Fruit fly (Drosophila melanogaster): ENCODE measurements around the gene Srp54.

The Srp54 gene

dm6 chr2L:9886086-9886485, 26.6 kb upstream of the Srp54 start, which contains the start of gene nAChRalpha6:
Gene nAChRalpha6 (minus strand): TSS chr2L:9886250.
- TF ChIP-seq CG6276 (GFP tag; optimal IDR thresholded peaks at IDR 0.05), result no peak
- no peak for TF ChIP-seq fd59A (GFP tag; optimal IDR thresholded peaks at IDR 0.05)
- no peak for TF ChIP-seq lz (GFP tag; optimal IDR thresholded peaks at IDR 0.05)
- TF ChIP-seq pdm3 (GFP tag; optimal IDR thresholded peaks at IDR 0.05), result no peak

dm6 chr2L:9887856-9888269, 24.8 kb upstream of the Srp54 start, which contains the start of gene Fkbp59:
Gene Fkbp59 (plus strand): TSS chr2L:9888005.
- TF ChIP-seq dsx (GFP tag; optimal IDR thresholded peaks at IDR 0.05; ENCODE audit: poor library complexity, severe bottlenecking) (no peak), CG6854 (GFP tag; optimal IDR thresholded peaks at IDR 0.05) (peak; percentile 13), fkh (GFP tag; optimal IDR thresholded peaks at IDR 0.05) (peak; percentile 34), Lpt (GFP tag; optimal IDR thresholded peaks at IDR 0.05) (no peak), acj6 (GFP tag; optimal IDR thresholded peaks at IDR 0.05) (no peak), CG3919 (GFP tag; optimal IDR thresholded peaks at IDR 0.05) (no peak), net (GFP tag; optimal IDR thresholded peaks at IDR 0.05) (no peak), Hr39 (GFP tag; optimal IDR thresholded peaks at IDR 0.05) (no peak), Ets96B (tag; optimal IDR thresholded peaks at IDR 0.05) (no peak), topi (GFP tag; optimal IDR thresholded peaks at IDR 0.05) (no peak), Eip75B (GFP tag; optimal IDR thresholded peaks at IDR 0.05) (no peak), eg (GFP tag; IDR thresholded peaks at IDR 0.05) (no peak), CG8632 (GFP tag; optimal IDR thresholded peaks at IDR 0.05) (no peak), Smox (GFP tag; optimal IDR thresholded peaks at IDR 0.05) (no peak), Gug (GFP tag; IDR thresholded peaks at IDR 0.05) (no peak), CG1621 (tag; optimal IDR thresholded peaks at IDR 0.05) (peak; percentile 68), CG10631 (GFP tag; optimal IDR thresholded peaks at IDR 0.05) (no peak), CG9139 (GFP tag; optimal IDR thresholded peaks at IDR 0.05) (no peak), esn (GFP tag; optimal IDR thresholded peaks at IDR 0.05) (no peak), CG32006 (GFP tag; optimal IDR thresholded peaks at IDR 0.05) (no peak)

dm6 chr2L:9890576-9890975, 22.1 kb upstream of the Srp54 start, which contains the start of the genes CG34183 and CG4537:
Gene CG34183 (minus strand): TSS chr2L:9890772.
Gene CG4537 (plus strand): TSS chr2L:9890885.
- peak; percentile 57 for TF ChIP-seq fkh (GFP tag; optimal IDR thresholded peaks at IDR 0.05)
- TF ChIP-seq esn (GFP tag; optimal IDR thresholded peaks at IDR 0.05), result peak; percentile 27
- no peak for TF ChIP-seq CG6854 (GFP tag; optimal IDR thresholded peaks at IDR 0.05)

dm6 chr2L:9893183-9893582, 19.5 kb upstream of the Srp54 start, which contains the start of gene mtDNA-helicase:
Gene mtDNA-helicase (minus strand): TSS chr2L:9893446.
- TF ChIP-seq CG6792 (GFP tag; optimal IDR thresholded peaks at IDR 0.05) (no peak), fkh (GFP tag; optimal IDR thresholded peaks at IDR 0.05) (peak; percentile 49)

DNA sequence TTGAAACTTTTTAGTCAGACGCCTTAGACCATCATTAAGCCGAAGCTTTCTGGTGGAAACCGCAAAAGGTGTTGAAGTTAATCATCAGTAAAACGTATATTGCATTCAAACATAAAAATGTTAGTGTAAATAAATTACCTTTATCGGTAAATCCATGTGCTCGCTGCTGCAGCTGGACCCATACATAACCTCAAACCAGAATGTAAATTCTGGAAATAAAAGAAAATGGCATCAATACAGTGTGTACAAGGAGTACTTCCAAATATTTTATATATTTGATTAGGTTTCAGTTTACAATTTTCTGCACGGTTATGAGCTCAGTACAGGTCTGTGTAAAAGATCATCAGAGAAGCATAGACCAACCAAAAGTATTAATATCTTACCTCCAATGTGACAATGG, 18.5 kb upstream of the Srp54 start:
- TF ChIP-seq topi (GFP tag; optimal IDR thresholded peaks at IDR 0.05), result no peak
- no peak for TF ChIP-seq CG3032 (tag; optimal IDR thresholded peaks at IDR 0.05)
- no peak for TF ChIP-seq CG15336 (GFP tag; IDR thresholded peaks at IDR 0.05)
- no peak for TF ChIP-seq CG10631 (GFP tag; optimal IDR thresholded peaks at IDR 0.05)
- no peak for TF ChIP-seq CG16779 (tag; optimal IDR thresholded peaks at IDR 0.05)
- TF ChIP-seq vri (GFP tag; optimal IDR thresholded peaks at IDR 0.05), result no peak
- TF ChIP-seq CG6276 (GFP tag; optimal IDR thresholded peaks at IDR 0.05), result no peak
- TF ChIP-seq Sox15 (GFP tag; optimal IDR thresholded peaks at IDR 0.05), result no peak
- TF ChIP-seq pdm3 (GFP tag; optimal IDR thresholded peaks at IDR 0.05), result no peak
- no peak for TF ChIP-seq Smox (GFP tag; optimal IDR thresholded peaks at IDR 0.05)
- no peak for TF ChIP-seq Hr38 (GFP tag; optimal IDR thresholded peaks at IDR 0.05)
- TF ChIP-seq Blimp-1 (GFP tag; optimal IDR thresholded peaks at IDR 0.05), result no peak
- TF ChIP-seq CG4318 (GFP tag; optimal IDR thresholded peaks at IDR 0.05), result no peak
- no peak for TF ChIP-seq Hr39 (GFP tag; optimal IDR thresholded peaks at IDR 0.05)
- no peak for TF ChIP-seq CG10669 (GFP tag; optimal IDR thresholded peaks at IDR 0.05)

Measured in whole organism, prepupa.